Worm (Caenorhabditis elegans) whole organism, L4/young adult: Measurements from ENCODE around the gene C44C10.12.

ENCODE experiments used
- W03F9.2 ChIP-seq: fragments of 150-350 bp; optimal IDR thresholded peaks from 2 replicates; lab custom pipeline; 2014; ENCODE audit warnings: missing biosample characterization, missing genetic modification characterization
- him-1 ChIP-seq: sonication (generic microtip); optimal IDR thresholded peaks from 2 replicates; lab custom pipeline; 2016; ENCODE audit warnings: missing genotype, missing genetic modification reagents, missing genetic modification characterization, missing compliant biosample characterization

- TF ChIP-seq him-1 (tag; lab: Kevin White, UChicago) (no peak), W03F9.2 (tag; lab: Kevin White, UChicago) (no peak)
These were observed 35.2 kb upstream of the C44C10.12 start, which contains the start of gene sfxn-1.5 for ce11 chrX:11661625-11662024.
